Worm (Caenorhabditis elegans): ENCODE data around the gene B0507.4.

DNA sequence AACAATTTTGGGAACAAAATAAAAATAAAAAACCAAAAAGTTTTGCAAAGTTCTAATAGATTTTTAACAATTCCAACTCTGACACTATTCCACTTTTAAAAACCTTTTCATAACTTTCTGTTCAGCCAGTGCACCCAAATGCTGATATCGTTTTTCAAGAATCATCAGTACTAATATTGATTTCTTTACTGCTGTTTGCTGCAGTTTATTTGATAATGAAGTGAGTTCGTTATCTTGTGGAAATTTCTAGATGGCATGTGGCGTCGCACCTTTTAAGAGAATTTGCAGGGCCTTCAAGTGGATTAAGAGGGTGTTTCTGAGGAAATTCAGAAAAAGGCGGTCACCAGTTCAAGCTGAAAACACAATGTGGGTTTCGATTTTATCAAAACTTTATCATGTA, 23.8 kb upstream of the B0507.4 start:
- TF ChIP-seq skn-1 (tag; optimal IDR thresholded peaks at IDR 0.05) (no peak), nhr-237 (tag; optimal IDR thresholded peaks at IDR 0.05) (no peak), nhr-21 (tag; optimal IDR thresholded peaks at IDR 0.05) (no peak), nhr-77 (tag; optimal IDR thresholded peaks at IDR 0.05) (no peak), egl-27 (tag; optimal IDR thresholded peaks at IDR 0.05) (no peak)

Measured in whole organism, L2 larva.